Fruit fly (Drosophila melanogaster) Kc167 (cell line): Measurements from ENCODE around the gene Hsp60B.

ENCODE experiments used
- Myc ChIP-seq: fragments of >200 bp; optimal IDR thresholded peaks from 2 replicates; lab custom pipeline; 2017; ENCODE audit warnings: missing external identifiers
- Sin3A ChIP-seq: fragments of >200 bp; optimal IDR thresholded peaks from 2 replicates; lab custom pipeline; 2018; ENCODE audit warnings: missing external identifiers
- psq ChIP-seq: fragments of >200 bp; optimal IDR thresholded peaks from 2 replicates; lab custom pipeline; 2017; ENCODE audit warnings: missing external identifiers
- ttk ChIP-seq: sonication (Bioruptor generic); optimal IDR thresholded peaks from 2 replicates; lab custom pipeline; 2017; ENCODE audit warnings: missing external identifiers

DNA sequence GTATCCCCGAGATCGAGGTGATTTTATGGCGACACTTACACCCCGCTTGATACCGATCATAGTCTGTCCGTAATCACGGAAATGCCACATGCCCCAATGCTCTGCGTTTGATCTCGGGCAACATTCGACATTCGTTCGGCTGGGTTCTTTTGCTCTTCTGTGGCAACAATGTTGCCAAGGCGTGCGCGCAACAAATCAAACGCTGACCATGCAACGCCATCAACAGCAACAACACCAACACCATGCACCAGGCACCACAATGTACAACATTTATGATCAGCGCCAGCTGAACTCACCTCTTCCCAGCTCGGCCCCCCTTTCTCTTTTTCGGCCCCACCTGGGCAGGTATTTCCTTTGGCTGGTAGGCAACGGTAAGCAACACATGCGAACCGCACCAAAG, 44.1 kb upstream of the Hsp60B start:
- TF ChIP-seq Sin3A (lab: Kevin White, UChicago): no peak
- TF ChIP-seq psq: no peak
- no peak for TF ChIP-seq Myc (lab: Kevin White, UChicago)
- TF ChIP-seq ttk (lab: Kevin White, UChicago): no peak
